Worm (Caenorhabditis elegans): ENCODE data around the gene ZK666.14.

DNA sequence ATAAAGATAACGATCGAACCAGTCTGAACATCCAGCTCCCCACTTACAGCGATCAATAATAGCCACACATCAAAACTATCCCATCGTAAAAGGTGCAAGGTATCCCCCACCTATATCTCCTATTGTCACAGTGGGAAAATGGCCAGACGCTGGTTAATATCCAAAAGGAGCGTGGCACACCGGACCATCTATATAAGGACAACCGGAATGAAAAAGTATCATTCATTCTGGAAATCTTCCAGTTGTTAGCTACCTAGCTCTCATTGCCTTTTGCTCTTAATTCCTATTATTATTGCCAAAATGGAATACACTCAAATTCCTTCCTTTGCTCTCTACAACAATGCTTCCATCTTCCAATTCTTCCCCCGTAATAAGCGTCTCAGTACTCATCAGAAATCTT is 17.6 kb upstream of the ZK666.14 start, which contains the start of gene ZK666.4:
- TF ChIP-seq hmg-11 (tag; optimal IDR thresholded peaks at IDR 0.05) (no peak), mdl-1 (tag; optimal IDR thresholded peaks at IDR 0.05) (no peak), ztf-4 (tag; optimal IDR thresholded peaks at IDR 0.05) (no peak), nfya-1 (tag; optimal IDR thresholded peaks at IDR 0.05; ENCODE audit: insufficient read depth) (no peak), fos-1 (tag; optimal IDR thresholded peaks at IDR 0.05) (no peak), nhr-76 (tag; optimal IDR thresholded peaks at IDR 0.05) (no peak)

All from whole organism, L3 larva.